Fruit fly (Drosophila melanogaster): Measurements from ENCODE around the gene bai.

Gene bai

dm6 chr3R:25074558-25074964, 35.4 kb downstream of the bai start, which contains the start of the genes shams and CG11920 (continued):
- TF ChIP-seq CG9932 (GFP tag; IDR thresholded peaks at IDR 0.05): no peak
- TF ChIP-seq tna (GFP tag; IDR thresholded peaks at IDR 0.05; ENCODE audit: partially characterized antibody): 0 out of 2 replicates have a peak, but pooled peaks have one; percentile 37
- peak; percentile 47 for TF ChIP-seq CG10267 (tag; optimal IDR thresholded peaks at IDR 0.05)
- peak; percentile 66 for TF ChIP-seq CG12391 (tag; optimal IDR thresholded peaks at IDR 0.05)
- TF ChIP-seq Stat92E (GFP tag; optimal IDR thresholded peaks at IDR 0.05): peak in 1 of 3 experiments; percentile 9
- peak; percentile 52 for TF ChIP-seq stwl (tag; optimal IDR thresholded peaks at IDR 0.05)
- no peak for TF ChIP-seq HLHmδ (GFP tag; optimal IDR thresholded peaks at IDR 0.05)
- no peak for TF ChIP-seq br (optimal IDR thresholded peaks at IDR 0.05)
- TF ChIP-seq nerfin-1 (tag; optimal IDR thresholded peaks at IDR 0.05): peak; percentile 48
- TF ChIP-seq CG11695 (GFP tag; IDR thresholded peaks at IDR 0.05): no peak
- TF ChIP-seq CG13424 (tag; optimal IDR thresholded peaks at IDR 0.05): peak; percentile 12
- no peak for TF ChIP-seq hbn (GFP tag; IDR thresholded peaks at IDR 0.05; ENCODE audit: partially characterized antibody)
- peak in 1 of 2 experiments; percentile 36 for TF ChIP-seq bsh (GFP tag; optimal IDR thresholded peaks at IDR 0.05)
- no peak for TF ChIP-seq CG4730 (GFP tag; IDR thresholded peaks at IDR 0.05)
- TF ChIP-seq tgo (GFP tag; IDR thresholded peaks at IDR 0.05): no peak
- no peak for TF ChIP-seq fru (optimal IDR thresholded peaks at IDR 0.05)
- TF ChIP-seq Mad (GFP tag; optimal IDR thresholded peaks at IDR 0.05): no peak
- TF ChIP-seq Max (GFP tag; optimal IDR thresholded peaks at IDR 0.05): peak; percentile 68
- TF ChIP-seq CG10959 (GFP tag; IDR thresholded peaks at IDR 0.05): no peak
- TF ChIP-seq CG16815 (GFP tag; optimal IDR thresholded peaks at IDR 0.05): no peak
- TF ChIP-seq nom (GFP tag; optimal IDR thresholded peaks at IDR 0.05): no peak
- no peak for TF ChIP-seq mld (GFP tag; IDR thresholded peaks at IDR 0.05; ENCODE audit: partially characterized antibody)
- TF ChIP-seq CG30403 (GFP tag; optimal IDR thresholded peaks at IDR 0.05): peak; percentile 29
- TF ChIP-seq kni (GFP tag; optimal IDR thresholded peaks at IDR 0.05): no peak
- no peak for TF ChIP-seq CG9817 (tag; optimal IDR thresholded peaks at IDR 0.05)
- TF ChIP-seq CG12071 (GFP tag; optimal IDR thresholded peaks at IDR 0.05): no peak
- TF ChIP-seq CG17186 (GFP tag; optimal IDR thresholded peaks at IDR 0.05): peak; percentile 14
- no peak for TF ChIP-seq nerfin-2 (GFP tag; IDR thresholded peaks at IDR 0.05; ENCODE audit: partially characterized antibody)
- TF ChIP-seq CG16813 (GFP tag; IDR thresholded peaks at IDR 0.05; ENCODE audit: partially characterized antibody): peak; percentile 58; the same call in 2 of the 3 replicates
- TF ChIP-seq CG8924 (tag; optimal IDR thresholded peaks at IDR 0.05): peak; percentile 88
- TF ChIP-seq CG3995 (GFP tag; optimal IDR thresholded peaks at IDR 0.05): peak; percentile 57
- TF ChIP-seq CG13775 (GFP tag; optimal IDR thresholded peaks at IDR 0.05): peak; percentile 18
- TF ChIP-seq lbe (GFP tag; optimal IDR thresholded peaks at IDR 0.05): peak; percentile 59
- peak; percentile 62; the same call in 1 of the 2 replicates for TF ChIP-seq MBD-R2 (GFP tag; IDR thresholded peaks at IDR 0.05)
- TF ChIP-seq MESR4 (GFP tag; optimal IDR thresholded peaks at IDR 0.05): peak; percentile 50
- TF ChIP-seq CG12659 (GFP tag; optimal IDR thresholded peaks at IDR 0.05): peak; percentile 54
- peak; percentile 67 for TF ChIP-seq unc-4 (GFP tag; IDR thresholded peaks at IDR 0.05; ENCODE audit: partially characterized antibody)
- no peak for TF ChIP-seq CG6272 (GFP tag; IDR thresholded peaks at IDR 0.05)
- TF ChIP-seq Dp (GFP tag; optimal IDR thresholded peaks at IDR 0.05): peak; percentile 30
- no peak for TF ChIP-seq tll (GFP tag; optimal IDR thresholded peaks at IDR 0.05)
- TF ChIP-seq CG8765 (GFP tag; IDR thresholded peaks at IDR 0.05): no peak
- peak; percentile 80 for TF ChIP-seq dm (GFP tag; optimal IDR thresholded peaks at IDR 0.05)
- TF ChIP-seq Nf-YA (GFP tag; IDR thresholded peaks at IDR 0.05): no peak
- TF ChIP-seq CG15601 (tag; optimal IDR thresholded peaks at IDR 0.05): peak; percentile 42
- TF ChIP-seq bigmax (GFP tag; optimal IDR thresholded peaks at IDR 0.05): no peak
- TF ChIP-seq pfk (GFP tag; optimal IDR thresholded peaks at IDR 0.05): peak; percentile 94
- 0 out of 3 replicates have a peak, but pooled peaks have one; percentile 36 for TF ChIP-seq Doc3 (GFP tag; IDR thresholded peaks at IDR 0.05; ENCODE audit: partially characterized antibody)
- TF ChIP-seq CG16863 (GFP tag; optimal IDR thresholded peaks at IDR 0.05): no peak
- TF ChIP-seq D19A (tag; optimal IDR thresholded peaks at IDR 0.05): peak; percentile 20

Measured in whole organism, embryonic.